Fruit fly (Drosophila melanogaster) whole organism, wandering third instar larva: ENCODE data around the gene witty.

Experiments used
- Dif ChIP-seq: fragments of 200-275, 200-300 bp; sonication (Bioruptor generic); optimal IDR thresholded peaks from 2 replicates; lab custom pipeline; 2018; ENCODE audit warnings: missing biosample characterization, missing genetic modification characterization; ENCODE audit not compliant: partially characterized antibody
- Sp1 ChIP-seq: fragments of 200-800 bp; sonication (Bioruptor generic); optimal IDR thresholded peaks from 3 replicates; lab custom pipeline; 2019; ENCODE audit warnings: missing biosample characterization, mild to moderate bottlenecking, missing genetic modification characterization, moderate library complexity
- brk ChIP-seq: fragments of 200-800 bp; sonication (Bioruptor generic); optimal IDR thresholded peaks from 2 replicates; lab custom pipeline; 2016; ENCODE audit warnings: missing biosample characterization, mild to moderate bottlenecking, missing genetic modification characterization
- h ChIP-seq: fragments of 200-800 bp; sonication (Bioruptor generic); optimal IDR thresholded peaks from 3 replicates; lab custom pipeline; 2016; ENCODE audit warnings: missing biosample characterization, mild to moderate bottlenecking, missing genetic modification characterization
- pan ChIP-seq: fragments of >200 bp; optimal IDR thresholded peaks from 2 replicates; lab custom pipeline; 2017

DNA sequence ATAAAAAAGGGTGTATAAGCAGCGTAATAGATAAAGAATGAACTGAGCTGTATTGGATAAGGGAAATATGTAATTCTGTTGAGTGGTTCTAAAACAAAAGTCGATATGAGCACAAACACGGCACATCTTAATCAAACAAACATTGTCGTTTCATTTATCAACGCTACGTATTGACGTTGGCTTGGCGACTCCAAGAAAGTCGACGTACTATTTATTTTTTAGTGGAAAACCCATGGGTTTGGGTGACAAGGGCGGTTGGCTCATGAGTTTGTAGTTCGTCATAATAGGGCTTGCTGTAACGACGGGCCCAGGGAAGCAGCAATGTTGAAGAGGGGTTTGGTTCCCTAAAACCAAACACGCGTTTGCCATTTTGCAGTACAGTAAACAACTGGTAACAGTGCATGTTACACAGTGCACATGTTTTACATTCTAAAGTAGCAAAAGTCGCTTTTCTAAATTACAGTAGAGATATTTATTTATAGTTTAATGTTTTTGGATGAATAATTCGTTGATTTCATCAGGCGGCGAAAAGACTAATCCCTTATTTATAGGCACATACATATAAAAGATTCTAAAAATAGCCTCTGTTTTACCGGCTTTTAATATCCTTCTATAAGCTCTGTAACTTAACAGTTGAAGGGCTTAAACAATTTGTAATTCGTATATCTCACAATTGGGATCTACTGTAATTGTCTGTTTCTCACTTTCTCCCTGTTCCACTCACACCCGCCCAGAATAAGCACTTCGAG is 23.3 kb downstream of the witty start:
- TF ChIP-seq brk (GFP tag; lab: Kevin White, UChicago), result no peak
- TF ChIP-seq h, result peak; percentile 70
- no peak for TF ChIP-seq pan (lab: Kevin White, UChicago)
- TF ChIP-seq Sp1, result peak; percentile 33
- no peak for TF ChIP-seq Dif (GFP tag; lab: Kevin White, UChicago)
